Fruit fly (Drosophila melanogaster): Measurements from ENCODE around the gene CG13026.

The CG13026 gene

DNA sequence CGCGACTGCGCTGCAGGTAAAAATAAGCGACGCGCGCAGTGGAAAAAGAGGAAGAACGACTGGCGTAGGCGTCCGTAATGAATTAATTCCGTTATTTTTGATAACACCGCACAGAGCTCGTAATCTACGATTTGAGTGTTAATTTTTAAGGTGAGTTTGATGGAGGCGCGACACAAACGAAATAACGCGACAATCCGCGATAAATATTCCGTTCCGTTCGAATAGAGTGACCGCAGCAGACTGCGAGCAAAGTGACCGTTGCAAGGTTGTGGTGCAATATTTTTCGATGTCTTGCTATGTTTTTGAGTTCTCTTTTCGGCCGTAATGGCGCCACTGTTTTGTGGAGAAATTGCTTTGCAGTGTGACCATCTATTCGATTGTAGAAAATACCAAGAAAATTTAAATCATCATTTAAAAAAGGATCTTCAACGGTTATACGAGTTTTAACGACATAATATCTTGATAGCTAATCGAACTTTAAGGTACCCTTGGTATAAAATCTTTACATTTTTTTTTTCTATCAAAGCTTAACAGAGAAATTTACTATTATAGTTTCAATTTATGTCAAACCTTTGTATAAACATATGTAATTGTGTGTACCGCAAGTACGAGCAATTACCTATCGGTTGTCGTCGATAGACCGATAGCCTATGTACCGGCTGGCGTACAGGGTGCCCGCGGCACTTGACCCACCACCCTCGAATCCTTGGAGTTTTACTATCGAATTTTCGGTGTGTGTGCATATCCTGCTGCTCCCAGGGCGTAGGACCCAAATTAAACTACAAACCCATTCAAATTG, 14.3 kb downstream of the CG13026 start, which contains the start of the genes CG43954, Lasp and Dab (continued):
- TF ChIP-seq pdm3 (GFP tag; optimal IDR thresholded peaks at IDR 0.05) (no peak), CG16779 (tag; optimal IDR thresholded peaks at IDR 0.05) (peak; percentile 17), Eip78C (GFP tag) (peak; percentile 71), CG6276 (GFP tag; optimal IDR thresholded peaks at IDR 0.05) (peak; percentile 11), Met (GFP tag; optimal IDR thresholded peaks at IDR 0.05) (peak; percentile 35), CG7368 (GFP tag; optimal IDR thresholded peaks at IDR 0.05) (no peak), Hr39 (GFP tag; optimal IDR thresholded peaks at IDR 0.05) (no peak), ss (GFP tag; optimal IDR thresholded peaks at IDR 0.05) (peak in 1 of 2 experiments; percentile 41), CG11762 (GFP tag; optimal IDR thresholded peaks at IDR 0.05; ENCODE audit: insufficient read depth) (no peak), topi (GFP tag; optimal IDR thresholded peaks at IDR 0.05) (peak; percentile 32), Sox15 (GFP tag; optimal IDR thresholded peaks at IDR 0.05) (no peak), Ets21C (GFP tag; optimal IDR thresholded peaks at IDR 0.05) (no peak), CG11294 (GFP tag; IDR thresholded peaks at IDR 0.05) (no peak), Blimp-1 (GFP tag; optimal IDR thresholded peaks at IDR 0.05) (no peak), CG15336 (GFP tag; IDR thresholded peaks at IDR 0.05) (peak; percentile 51; the same call in 1 of the 2 replicates), CG8632 (GFP tag; optimal IDR thresholded peaks at IDR 0.05) (no peak), dac (GFP tag; optimal IDR thresholded peaks at IDR 0.05) (no peak), Lpt (GFP tag; optimal IDR thresholded peaks at IDR 0.05) (no peak), svp (GFP tag) (peak; percentile 58), CG34406 (GFP tag; optimal IDR thresholded peaks at IDR 0.05) (no peak), CG6854 (GFP tag; optimal IDR thresholded peaks at IDR 0.05) (peak; percentile 27), lz (GFP tag; optimal IDR thresholded peaks at IDR 0.05) (peak; percentile 16), CG6792 (GFP tag; optimal IDR thresholded peaks at IDR 0.05) (no peak), salr (GFP tag; optimal IDR thresholded peaks at IDR 0.05) (no peak), vri (GFP tag; optimal IDR thresholded peaks at IDR 0.05) (peak; percentile 50), Eip75B (GFP tag; optimal IDR thresholded peaks at IDR 0.05) (peak; percentile 17), CG10669 (GFP tag; optimal IDR thresholded peaks at IDR 0.05) (no peak), CG6163 (GFP tag; IDR thresholded peaks at IDR 0.05) (peak; percentile 57), Sox102F (GFP tag; optimal IDR thresholded peaks at IDR 0.05) (peak; percentile 21), Hr4 (GFP tag; optimal IDR thresholded peaks at IDR 0.05) (no peak)

DNA sequence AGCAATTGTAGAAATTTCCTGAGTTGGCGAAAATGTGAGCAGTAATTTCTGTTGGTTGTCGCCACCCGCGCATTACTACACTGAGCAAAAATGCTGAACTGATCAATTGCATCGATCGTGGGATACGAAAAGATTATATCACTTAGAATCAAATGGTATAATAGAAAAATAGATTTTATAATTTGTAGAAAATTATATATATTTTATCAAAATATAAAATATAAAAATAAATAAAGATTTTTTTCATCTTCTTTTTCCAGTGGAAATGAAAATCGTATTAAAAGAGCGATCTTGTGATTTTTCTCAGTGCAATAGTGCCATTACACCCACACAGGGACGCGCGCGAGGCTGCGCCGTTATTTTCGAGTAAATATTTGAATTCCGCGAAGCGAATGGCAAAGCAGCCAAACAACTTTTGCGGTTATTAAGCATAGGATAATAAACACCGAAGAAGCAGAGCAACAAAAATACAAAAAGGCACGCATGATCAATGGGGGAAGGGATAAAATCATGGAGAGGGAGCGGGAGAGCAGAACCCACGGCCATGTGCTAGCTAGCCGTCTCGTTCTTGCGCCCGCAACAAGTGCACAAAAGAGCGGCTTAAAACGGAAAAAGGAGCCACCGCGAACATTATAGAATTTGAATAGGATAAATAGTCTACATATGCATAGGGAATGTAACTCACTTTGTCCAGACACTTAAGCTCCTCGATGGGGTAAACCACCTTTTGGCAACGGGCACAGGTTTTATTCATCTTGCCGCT, 15.5 kb downstream of the CG13026 start:
- TF ChIP-seq CG10631 (GFP tag; optimal IDR thresholded peaks at IDR 0.05) (peak; percentile 71), fd59A (GFP tag; optimal IDR thresholded peaks at IDR 0.05) (no peak), CG11902 (GFP tag; optimal IDR thresholded peaks at IDR 0.05) (peak; percentile 56), CG6854 (GFP tag; optimal IDR thresholded peaks at IDR 0.05) (no peak), CG4318 (GFP tag; optimal IDR thresholded peaks at IDR 0.05) (peak; percentile 52), Eip78C (GFP tag) (peak; percentile 83), CG16779 (tag; optimal IDR thresholded peaks at IDR 0.05) (peak; percentile 48), CG9139 (GFP tag; optimal IDR thresholded peaks at IDR 0.05) (peak; percentile 34), CG32006 (GFP tag; optimal IDR thresholded peaks at IDR 0.05) (peak; percentile 75), salr (GFP tag; optimal IDR thresholded peaks at IDR 0.05) (peak; percentile 10 to 44), Blimp-1 (GFP tag; optimal IDR thresholded peaks at IDR 0.05) (peak; percentile 1), svp (GFP tag) (peak; percentile 86), Eip93F (GFP tag; optimal IDR thresholded peaks at IDR 0.05) (no peak), Hr38 (GFP tag; optimal IDR thresholded peaks at IDR 0.05) (no peak), CG8632 (GFP tag; optimal IDR thresholded peaks at IDR 0.05) (peak; percentile 37), Smox (GFP tag; optimal IDR thresholded peaks at IDR 0.05) (no peak), Hr4 (GFP tag; optimal IDR thresholded peaks at IDR 0.05) (peak; percentile 40), OdsH (GFP tag; optimal IDR thresholded peaks at IDR 0.05) (peak; percentile 53), acj6 (GFP tag; optimal IDR thresholded peaks at IDR 0.05) (peak; percentile 45), eg (GFP tag; IDR thresholded peaks at IDR 0.05) (peak; percentile 85), achi (GFP tag; optimal IDR thresholded peaks at IDR 0.05) (peak; percentile 64), topi (GFP tag; optimal IDR thresholded peaks at IDR 0.05) (peak; percentile 44), dac (GFP tag; optimal IDR thresholded peaks at IDR 0.05) (peak; percentile 23), cyc (GFP tag; optimal IDR thresholded peaks at IDR 0.05) (peak; percentile 30), CG3919 (GFP tag; optimal IDR thresholded peaks at IDR 0.05) (peak; percentile 22), CG8119 (GFP tag; IDR thresholded peaks at IDR 0.05) (peak; percentile 85), CG11294 (GFP tag; IDR thresholded peaks at IDR 0.05) (peak; percentile 68; the same call in 1 of the 2 replicates), CG6808 (GFP tag; optimal IDR thresholded peaks at IDR 0.05) (peak; percentile 62), Eip75B (GFP tag; optimal IDR thresholded peaks at IDR 0.05) (peak; percentile 8)

Measured in whole organism, prepupa.